Fruit fly (Drosophila melanogaster) whole organism, wandering third instar larva: ENCODE data around the gene CG10252.
A peak's percentile ranks its signal among the peaks of the same experiment; 100 is the strongest.

Experiments
- Abd-B ChIP-seq: fragments of >200 bp; optimal IDR thresholded peaks from 2 replicates; lab custom pipeline; 2017; ENCODE audit warnings: missing biosample characterization, missing genetic modification characterization
- CG32264 ChIP-seq: fragments of 200-800 bp; sonication (Bioruptor generic); optimal IDR thresholded peaks from 2 replicates; lab custom pipeline; 2016; ENCODE audit warnings: missing biosample characterization, missing genetic modification characterization
- HLH106 ChIP-seq: fragments of 200-800 bp; optimal IDR thresholded peaks from 3 replicates; lab custom pipeline; 2019; ENCODE audit warnings: missing biosample characterization, mild to moderate bottlenecking, missing genetic modification characterization, moderate library complexity
- Hnf4 ChIP-seq: fragments of 200-800 bp; sonication (Bioruptor generic); optimal IDR thresholded peaks from 2 replicates; lab custom pipeline; 2016; ENCODE audit warnings: missing biosample characterization, mild to moderate bottlenecking, missing genetic modification characterization
- Hr78 ChIP-seq: fragments of >200 bp; optimal IDR thresholded peaks from 2 replicates; lab custom pipeline; 2017; ENCODE audit warnings: missing biosample characterization, missing genetic modification characterization
- Jra ChIP-seq: sonication (Bioruptor generic); optimal IDR thresholded peaks from 2 replicates; lab custom pipeline; 2016; ENCODE audit warnings: missing biosample characterization, missing genetic modification characterization
- N ChIP-seq: fragments of >200 bp; optimal IDR thresholded peaks from 2 replicates; lab custom pipeline; 2018; ENCODE audit warnings: missing biosample characterization, missing external identifiers, missing genetic modification characterization
- OdsH ChIP-seq: fragments of 200-800 bp; sonication (Bioruptor generic); optimal IDR thresholded peaks from 2 replicates; lab custom pipeline; 2016; ENCODE audit warnings: missing biosample characterization, mild to moderate bottlenecking, missing genetic modification characterization
- Sp1 ChIP-seq: fragments of 200-800 bp; sonication (Bioruptor generic); optimal IDR thresholded peaks from 3 replicates; lab custom pipeline; 2019; ENCODE audit warnings: missing biosample characterization, mild to moderate bottlenecking, missing genetic modification characterization, moderate library complexity
- br ChIP-seq: fragments of 200-800 bp; sonication (Bioruptor generic); optimal IDR thresholded peaks from 2 replicates; lab custom pipeline; 2016; ENCODE audit warnings: missing biosample characterization, missing genetic modification characterization
- dmrt93B ChIP-seq: fragments of 200-800 bp; sonication (Bioruptor generic); optimal IDR thresholded peaks from 2 replicates; lab custom pipeline; 2018; ENCODE audit warnings: missing biosample characterization, mild to moderate bottlenecking, missing genetic modification characterization
- ey ChIP-seq: fragments of 200-800 bp; sonication (Bioruptor generic); optimal IDR thresholded peaks from 2 replicates; lab custom pipeline; 2016; ENCODE audit warnings: missing biosample characterization, missing genetic modification characterization
- foxo ChIP-seq, 2 experiments: fragments of 200-800 bp; sonication (Bioruptor generic); optimal IDR thresholded peaks; 2 replicates in 1 of 2; 3 replicates in 1 of 2; lab custom pipeline; 2016 to 2017; ENCODE audit warnings: missing biosample characterization in 2 of 2, missing genetic modification characterization in 2 of 2
- fru ChIP-seq: fragments of 200-800 bp; sonication (Bioruptor generic); optimal IDR thresholded peaks from 3 replicates; lab custom pipeline; 2016; ENCODE audit warnings: missing biosample characterization, mild to moderate bottlenecking, missing genetic modification characterization
- h ChIP-seq: fragments of 200-800 bp; sonication (Bioruptor generic); optimal IDR thresholded peaks from 3 replicates; lab custom pipeline; 2016; ENCODE audit warnings: missing biosample characterization, mild to moderate bottlenecking, missing genetic modification characterization
- jim ChIP-seq: fragments of 175-275, 200-325 bp; sonication (Bioruptor generic); optimal IDR thresholded peaks from 2 replicates; lab custom pipeline; 2016; ENCODE audit warnings: missing biosample characterization, mild to moderate bottlenecking, missing genetic modification characterization
- rgr ChIP-seq: fragments of 200-800 bp; sonication (Bioruptor generic); optimal IDR thresholded peaks from 3 replicates; lab custom pipeline; 2016; ENCODE audit warnings: missing biosample characterization, mild to moderate bottlenecking, missing genetic modification characterization
- sv ChIP-seq: fragments of 200-800 bp; sonication (Bioruptor generic); optimal IDR thresholded peaks from 3 replicates; lab custom pipeline; 2016; ENCODE audit warnings: missing biosample characterization, missing genetic modification characterization

The CG10252 gene

DNA sequence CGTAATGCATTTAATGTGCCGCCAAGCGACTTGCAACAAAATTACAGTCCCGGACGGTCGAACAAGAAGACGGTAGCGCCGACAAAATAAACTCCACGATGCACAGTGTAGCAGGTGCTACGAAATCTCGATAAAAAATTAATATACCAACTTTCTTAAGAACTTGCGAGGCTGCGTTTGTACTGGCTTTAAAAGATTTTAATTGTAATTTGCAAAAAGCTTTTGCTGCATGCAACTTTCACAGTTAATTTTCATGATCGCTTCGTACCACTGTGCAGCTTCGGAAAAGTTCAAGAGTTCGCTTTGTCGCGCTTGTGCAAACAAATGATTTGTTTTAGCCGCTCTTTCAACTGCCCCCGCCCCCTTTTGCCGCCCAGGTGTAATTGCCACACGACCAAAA, 49.9 kb downstream of the CG10252 start:
- TF ChIP-seq jim (GFP tag; lab: Kevin White, UChicago) (no peak), Hnf4 (peak; percentile 15), Jra (GFP tag; lab: Kevin White, UChicago) (no peak), Abd-B (GFP tag; lab: Kevin White, UChicago) (no peak), foxo (GFP tag; optimal IDR thresholded peaks at IDR 0.05; lab: Kevin White, UChicago) (peak in 1 of 2 experiments; percentile 59), CG32264 (GFP tag; lab: Kevin White, UChicago) (no peak), sv (peak; percentile 66), Sp1 (GFP tag; lab: Kevin White, UChicago) (no peak), N (GFP tag; lab: Kevin White, UChicago) (no peak), Hr78 (GFP tag; lab: Kevin White, UChicago) (no peak), rgr (peak; percentile 65), OdsH (peak; percentile 44), ey (GFP tag; lab: Kevin White, UChicago) (peak; percentile 54), fru (peak; percentile 41), dmrt93B (GFP tag; lab: Kevin White, UChicago) (peak; percentile 21), HLH106 (tag; lab: Kevin White, UChicago) (peak; percentile 28), h (GFP tag; lab: Kevin White, UChicago) (peak; percentile 71), br (GFP tag; lab: Kevin White, UChicago) (peak; percentile 41)
